Worm (Caenorhabditis elegans) whole organism, mixed stage, embryonic: ENCODE results near the gene dsl-3.
"Not testable (repeated sequence)": the region's sequence is repeated elsewhere in the genome, so short reads cannot be mapped to it uniquely, and the experiment has no call there.

Source experiments
- M03D4.4 ChIP-seq: sonication (generic microtip); optimal IDR thresholded peaks from 2 replicates; lab custom pipeline; 2017; ENCODE audit warnings: mild to moderate bottlenecking, missing genetic modification characterization, missing compliant biosample characterization
- bed-3 ChIP-seq: fragments of 200-800 bp; sonication (Bioruptor generic); optimal IDR thresholded peaks from 3 replicates; lab custom pipeline; 2018; ENCODE audit warnings: mild to moderate bottlenecking, missing genetic modification characterization, moderate library complexity, missing compliant biosample characterization
- ceh-39 ChIP-seq: fragments of 150-350 bp; optimal IDR thresholded peaks from 2 replicates; lab custom pipeline; 2014; ENCODE audit warnings: missing biosample characterization, missing genetic modification characterization
- ceh-43 ChIP-seq: fragments of 200-800 bp; sonication (Bioruptor generic); optimal IDR thresholded peaks from 2 replicates; lab custom pipeline; 2018; ENCODE audit warnings: mild to moderate bottlenecking, missing genetic modification characterization, moderate library complexity, missing compliant biosample characterization
- ceh-83 ChIP-seq: fragments of 200-800 bp; sonication (Bioruptor generic); optimal IDR thresholded peaks from 2 replicates; lab custom pipeline; 2018; ENCODE audit warnings: mild to moderate bottlenecking, missing genetic modification characterization, missing compliant biosample characterization
- ces-1 ChIP-seq: fragments of 150-350 bp; optimal IDR thresholded peaks from 2 replicates; lab custom pipeline; 2014; ENCODE audit warnings: missing biosample characterization, missing genetic modification reagents, missing genetic modification characterization
- cnd-1 ChIP-seq: fragments of 200-800 bp; sonication (Bioruptor generic); optimal IDR thresholded peaks from 2 replicates; lab custom pipeline; 2018; ENCODE audit warnings: mild to moderate bottlenecking, missing genetic modification characterization, missing compliant biosample characterization
- drap-1 ChIP-seq: fragments of 200-800 bp; sonication (Bioruptor generic); optimal IDR thresholded peaks from 3 replicates; lab custom pipeline; 2018; ENCODE audit warnings: mild to moderate bottlenecking, missing genetic modification characterization, missing compliant biosample characterization
- elt-1 ChIP-seq: sonication (generic microtip); optimal IDR thresholded peaks from 2 replicates; lab custom pipeline; 2017; ENCODE audit warnings: missing genetic modification characterization, mild to moderate bottlenecking, missing compliant biosample characterization, antibody characterized with exemption, moderate library complexity, borderline replicate concordance; ENCODE audit not compliant: insufficient read depth
- elt-3 ChIP-seq: fragments of 150-350 bp; optimal IDR thresholded peaks from 2 replicates; lab custom pipeline; 2014; ENCODE audit warnings: missing biosample characterization, missing genetic modification characterization
- ham-2 ChIP-seq: fragments of 200-800 bp; sonication (Bioruptor generic); optimal IDR thresholded peaks from 2 replicates; lab custom pipeline; 2018; ENCODE audit warnings: mild to moderate bottlenecking, missing genetic modification characterization, missing compliant biosample characterization
- hlh-1 ChIP-seq: fragments of 150-350 bp; optimal IDR thresholded peaks from 2 replicates; lab custom pipeline; 2014; ENCODE audit warnings: missing biosample characterization, missing genetic modification reagents, missing genetic modification characterization
- lin-13 ChIP-seq: fragments of 150-350 bp; optimal IDR thresholded peaks from 2 replicates; lab custom pipeline; 2014; ENCODE audit warnings: missing biosample characterization, missing genetic modification characterization
- lin-32 ChIP-seq: fragments of 200-800 bp; sonication (Bioruptor generic); optimal IDR thresholded peaks from 2 replicates; lab custom pipeline; 2018; ENCODE audit warnings: mild to moderate bottlenecking, missing genetic modification characterization, missing compliant biosample characterization
- lsy-2 ChIP-seq: fragments of 150-350 bp; optimal IDR thresholded peaks from 2 replicates; lab custom pipeline; 2014; ENCODE audit warnings: missing biosample characterization, missing genetic modification characterization
- mab-5 ChIP-seq: fragments of 150-350 bp; optimal IDR thresholded peaks from 2 replicates; lab custom pipeline; 2014; ENCODE audit warnings: missing biosample characterization, missing genetic modification characterization
- mep-1 ChIP-seq: fragments of 150-350 bp; optimal IDR thresholded peaks from 2 replicates; lab custom pipeline; 2017; ENCODE audit warnings: missing biosample characterization, missing genetic modification reagents, missing genetic modification characterization, inconsistent platforms
- mls-2 ChIP-seq: sonication (generic microtip); optimal IDR thresholded peaks from 2 replicates; lab custom pipeline; 2016; ENCODE audit warnings: mild to moderate bottlenecking, missing genetic modification characterization, moderate library complexity, missing compliant biosample characterization
- nhr-2 ChIP-seq: fragments of 150-350 bp; optimal IDR thresholded peaks from 2 replicates; lab custom pipeline; 2014; ENCODE audit warnings: missing biosample characterization, missing genetic modification characterization
- nhr-237 ChIP-seq: fragments of 150-350 bp; optimal IDR thresholded peaks from 2 replicates; lab custom pipeline; 2014; ENCODE audit warnings: missing biosample characterization, missing genetic modification characterization
- nhr-28 ChIP-seq: fragments of 150-350 bp; optimal IDR thresholded peaks from 2 replicates; lab custom pipeline; 2014; ENCODE audit warnings: missing biosample characterization, missing genetic modification characterization
- nhr-76 ChIP-seq: sonication (generic microtip); optimal IDR thresholded peaks from 2 replicates; lab custom pipeline; 2017; ENCODE audit warnings: missing biosample characterization, missing genetic modification characterization
- pha-4 ChIP-seq: fragments of 150-350 bp; optimal IDR thresholded peaks from 2 replicates; lab custom pipeline; 2018; ENCODE audit warnings: missing biosample characterization, missing genetic modification reagents, missing genetic modification characterization
- sem-2 ChIP-seq: fragments of 200-800 bp; sonication (Bioruptor generic); optimal IDR thresholded peaks from 2 replicates; lab custom pipeline; 2018; ENCODE audit warnings: mild to moderate bottlenecking, missing genetic modification characterization, missing compliant biosample characterization
- sptf-1 ChIP-seq: sonication (generic microtip); optimal IDR thresholded peaks from 2 replicates; lab custom pipeline; 2017; ENCODE audit warnings: mild to moderate bottlenecking, missing genetic modification characterization, moderate library complexity, missing compliant biosample characterization
- tbx-8 ChIP-seq: fragments of 200-800 bp; sonication (Bioruptor generic); optimal IDR thresholded peaks from 2 replicates; lab custom pipeline; 2018; ENCODE audit warnings: mild to moderate bottlenecking, missing genetic modification characterization, moderate library complexity, missing compliant biosample characterization
- unc-120 ChIP-seq: sonication (generic microtip); optimal IDR thresholded peaks from 2 replicates; lab custom pipeline; 2017; ENCODE audit warnings: missing genetic modification characterization, missing compliant biosample characterization; ENCODE audit not compliant: poor library complexity, severe bottlenecking
- unc-39 ChIP-seq: fragments of 150-350 bp; optimal IDR thresholded peaks from 2 replicates; lab custom pipeline; 2014; ENCODE audit warnings: missing biosample characterization, missing genetic modification characterization
- unc-62 ChIP-seq: fragments of 150-350 bp; optimal IDR thresholded peaks from 2 replicates; lab custom pipeline; 2014; ENCODE audit warnings: missing biosample characterization, missing genetic modification reagents, missing genetic modification characterization
- zip-8 ChIP-seq: fragments of 150-350 bp; optimal IDR thresholded peaks from 2 replicates; lab custom pipeline; 2014; ENCODE audit warnings: missing biosample characterization, missing genetic modification characterization
- ztf-11 ChIP-seq: fragments of 150-350 bp; optimal IDR thresholded peaks from 2 replicates; lab custom pipeline; 2014; ENCODE audit warnings: missing biosample characterization, missing genetic modification characterization

The dsl-3 gene

ce11 chrIV:1633445-1633844 is 23.4 kb downstream of the dsl-3 start, which contains the start of gene Y41D4B.6:
Y41D4B.6 (plus strand) TSS chrIV:1633745.
- TF ChIP-seq ceh-39 (tag; lab: Kevin White, UChicago) (no peak), unc-62 (GFP tag; lab: Kevin White, UChicago) (no peak), lin-13 (tag; lab: Kevin White, UChicago) (no peak), pha-4 (tag; lab: Kevin White, UChicago) (no peak), sptf-1 (tag; lab: Kevin White, UChicago) (no peak), nhr-237 (tag; lab: Kevin White, UChicago) (no peak), tbx-8 (no peak), nhr-76 (tag; lab: Kevin White, UChicago) (no peak), mab-5 (tag; lab: Kevin White, UChicago) (no peak), unc-120 (no peak), ceh-83 (GFP tag; lab: Kevin White, UChicago) (no peak), sem-2 (GFP tag; lab: Kevin White, UChicago) (no peak), cnd-1 (tag; lab: Kevin White, UChicago) (no peak), mep-1 (tag; lab: Kevin White, UChicago) (no peak), bed-3 (GFP tag; lab: Kevin White, UChicago) (no peak), ces-1 (GFP tag; lab: Kevin White, UChicago) (no peak), ham-2 (GFP tag; lab: Kevin White, UChicago) (no peak), lsy-2 (no peak), M03D4.4 (no peak)

- TF ChIP-seq nhr-237 (tag; lab: Kevin White, UChicago): no peak
- no peak for TF ChIP-seq nhr-76 (tag; lab: Kevin White, UChicago)
- no peak for TF ChIP-seq mls-2 (tag; lab: Kevin White, UChicago)
- no peak for TF ChIP-seq M03D4.4
- TF ChIP-seq ceh-83 (GFP tag; lab: Kevin White, UChicago): no peak
- no peak for TF ChIP-seq mep-1 (tag; lab: Kevin White, UChicago)
- TF ChIP-seq nhr-28 (tag; lab: Kevin White, UChicago): no peak
- no peak for TF ChIP-seq ceh-39 (tag; lab: Kevin White, UChicago)
- no peak for TF ChIP-seq zip-8 (tag; lab: Kevin White, UChicago)
- no peak for TF ChIP-seq ham-2 (GFP tag; lab: Kevin White, UChicago)
- no peak for TF ChIP-seq lin-32 (GFP tag; lab: Kevin White, UChicago)
- TF ChIP-seq nhr-2 (tag; lab: Kevin White, UChicago): no peak
- TF ChIP-seq drap-1 (GFP tag; lab: Kevin White, UChicago): no peak
Measured at ce11 chrIV:1637333-1637732, 27.3 kb downstream of the dsl-3 start.

ce11 chrIV:1645198-1645597 is 35.1 kb downstream of the dsl-3 start, which contains the start of gene nhr-274:
nhr-274 (minus strand) TSS chrIV:1645298.
- TF ChIP-seq unc-39 (tag; lab: Kevin White, UChicago); lsy-2; sem-2 (GFP tag; lab: Kevin White, UChicago): not testable (repeated sequence)

- TF ChIP-seq mep-1 (tag; lab: Kevin White, UChicago) (no peak), mab-5 (tag; lab: Kevin White, UChicago) (no peak), ceh-43 (GFP tag; lab: Kevin White, UChicago) (no peak), ztf-11 (tag; lab: Kevin White, UChicago) (no peak), elt-3 (tag; lab: Kevin White, UChicago) (no peak), mls-2 (tag; lab: Kevin White, UChicago) (no peak), unc-120 (no peak), ham-2 (GFP tag; lab: Kevin White, UChicago) (no peak), sptf-1 (tag; lab: Kevin White, UChicago) (no peak), ces-1 (GFP tag; lab: Kevin White, UChicago) (no peak), hlh-1 (no peak), cnd-1 (tag; lab: Kevin White, UChicago) (no peak), nhr-2 (tag; lab: Kevin White, UChicago) (no peak), lin-32 (GFP tag; lab: Kevin White, UChicago) (no peak), nhr-237 (tag; lab: Kevin White, UChicago) (no peak), lin-13 (tag; lab: Kevin White, UChicago) (no peak), elt-1 (tag; lab: Kevin White, UChicago) (no peak), nhr-76 (tag; lab: Kevin White, UChicago) (no peak), unc-62 (GFP tag; lab: Kevin White, UChicago) (no peak)
Measured at ce11 chrIV:1649349-1649748, 39.3 kb downstream of the dsl-3 start.
